Fruit fly (Drosophila melanogaster): ENCODE results near the gene RpL36.

Gene RpL36

DNA sequence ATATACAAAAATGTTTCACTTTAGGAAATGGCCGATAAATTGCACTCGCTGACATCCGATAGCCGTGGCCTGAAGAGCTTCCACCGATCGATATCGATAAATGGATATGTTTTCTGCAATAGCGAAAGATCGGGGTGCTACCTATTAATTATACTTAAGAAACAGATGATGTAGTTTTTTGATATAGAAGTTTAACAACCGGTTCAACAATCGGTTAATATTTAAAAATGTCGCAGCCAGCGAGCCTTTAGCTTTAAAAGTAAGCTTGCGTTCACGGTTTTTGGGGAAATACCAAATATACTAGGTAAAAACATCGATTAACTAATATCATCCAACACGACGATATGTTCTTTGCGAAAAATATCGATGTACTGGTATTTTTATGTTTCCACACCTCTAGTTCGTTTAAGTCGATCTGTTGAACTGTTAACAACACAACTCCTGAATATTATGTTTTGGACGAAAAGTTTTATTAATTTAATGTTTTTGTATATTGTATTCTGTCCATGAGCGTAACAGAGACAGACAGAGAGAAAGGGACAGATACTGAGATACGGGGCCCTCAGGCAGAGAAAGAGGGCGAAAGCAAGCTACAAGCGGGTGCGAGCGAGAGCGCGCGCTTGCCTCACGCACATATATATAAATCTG, 6.3 kb upstream of the RpL36 start, which contains the start of gene Dredd:
Dredd (minus strand) TSS at position 51 of the 648 bp plus-strand sequence.
- TF ChIP-seq Sin3A (optimal IDR thresholded peaks at IDR 0.05) (no peak), insv (optimal IDR thresholded peaks at IDR 0.05) (no peak), h (optimal IDR thresholded peaks at IDR 0.05) (no peak), Myc (optimal IDR thresholded peaks at IDR 0.05) (no peak), ttk (optimal IDR thresholded peaks at IDR 0.05) (no peak), psq (optimal IDR thresholded peaks at IDR 0.05) (no peak)

DNA sequence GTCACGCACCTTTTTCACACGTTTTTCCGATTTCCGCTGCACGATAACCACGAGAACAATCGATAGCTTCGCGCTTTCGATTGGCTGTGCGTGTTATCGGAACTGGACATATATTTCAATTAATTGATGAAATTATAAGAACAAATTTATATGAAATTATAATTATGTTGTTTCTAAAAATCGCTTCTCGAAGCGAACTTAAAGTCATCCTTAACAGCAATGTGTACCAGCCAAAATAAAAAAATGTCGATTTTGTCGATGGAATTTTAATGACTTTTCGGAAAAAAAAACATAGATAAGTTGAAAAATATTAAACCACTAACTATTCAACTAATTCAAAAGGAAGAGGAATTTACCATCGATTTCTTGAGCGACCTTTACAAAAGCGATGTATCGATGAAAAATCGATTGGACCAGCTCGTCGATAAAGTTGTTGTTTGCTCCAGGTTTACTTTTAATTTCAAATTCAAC, 4.1 kb downstream of the RpL36 start, which contains the start of the genes CG13364 and Hinfp:
CG13364 (minus strand) TSS at position 47 of the 471 bp plus-strand sequence.
Hinfp (plus strand) TSS at position 386 of the 471 bp plus-strand sequence.
- TF ChIP-seq insv (optimal IDR thresholded peaks at IDR 0.05) (no peak), ttk (optimal IDR thresholded peaks at IDR 0.05) (no peak), Sin3A (optimal IDR thresholded peaks at IDR 0.05) (no peak), Myc (optimal IDR thresholded peaks at IDR 0.05) (no peak), h (optimal IDR thresholded peaks at IDR 0.05) (no peak), psq (optimal IDR thresholded peaks at IDR 0.05) (no peak)

dm6 chrX:623357-623756, 5.9 kb downstream of the RpL36 start, which contains the start of gene CG13369:
Gene CG13369, plus strand, starts transcription at chrX:623468.
- TF ChIP-seq ttk (optimal IDR thresholded peaks at IDR 0.05) (no peak), insv (optimal IDR thresholded peaks at IDR 0.05) (no peak), psq (optimal IDR thresholded peaks at IDR 0.05) (no peak), h (optimal IDR thresholded peaks at IDR 0.05) (no peak), Sin3A (optimal IDR thresholded peaks at IDR 0.05) (no peak), Myc (optimal IDR thresholded peaks at IDR 0.05) (no peak)

- TF ChIP-seq psq (optimal IDR thresholded peaks at IDR 0.05) (no peak), Myc (optimal IDR thresholded peaks at IDR 0.05) (no peak), Sin3A (optimal IDR thresholded peaks at IDR 0.05) (no peak), insv (optimal IDR thresholded peaks at IDR 0.05) (no peak), h (optimal IDR thresholded peaks at IDR 0.05) (no peak), ttk (optimal IDR thresholded peaks at IDR 0.05) (no peak)
Observed at dm6 chrX:621132-621555, 8.1 kb downstream of the RpL36 start, which contains the start of the genes CG13365 and Vsp37A. Gene CG13365, minus strand, starts transcription at chrX:621215. Gene Vsp37A, plus strand, starts transcription at chrX:621530.

dm6 chrX:620102-620430, 9.2 kb downstream of the RpL36 start, which contains the start of gene spdi:
Gene spdi, minus strand, starts transcription at chrX:620195.
- TF ChIP-seq Sin3A (optimal IDR thresholded peaks at IDR 0.05) (no peak), ttk (optimal IDR thresholded peaks at IDR 0.05) (no peak), psq (optimal IDR thresholded peaks at IDR 0.05) (no peak), insv (optimal IDR thresholded peaks at IDR 0.05) (no peak), Myc (optimal IDR thresholded peaks at IDR 0.05) (no peak), h (optimal IDR thresholded peaks at IDR 0.05) (no peak)

- TF ChIP-seq ttk (optimal IDR thresholded peaks at IDR 0.05): no peak
- no peak for TF ChIP-seq Sin3A (optimal IDR thresholded peaks at IDR 0.05)
- TF ChIP-seq h (optimal IDR thresholded peaks at IDR 0.05): no peak
- TF ChIP-seq Myc (optimal IDR thresholded peaks at IDR 0.05): no peak
- TF ChIP-seq psq (optimal IDR thresholded peaks at IDR 0.05): no peak
- TF ChIP-seq insv (optimal IDR thresholded peaks at IDR 0.05): no peak
Observed at dm6 chrX:619220-620101, 9.8 kb downstream of the RpL36 start.

- TF ChIP-seq Sin3A (optimal IDR thresholded peaks at IDR 0.05) (no peak), insv (optimal IDR thresholded peaks at IDR 0.05) (no peak), Myc (optimal IDR thresholded peaks at IDR 0.05) (no peak), h (optimal IDR thresholded peaks at IDR 0.05) (no peak), ttk (optimal IDR thresholded peaks at IDR 0.05) (no peak), psq (optimal IDR thresholded peaks at IDR 0.05) (no peak)
Observed at dm6 chrX:618583-618982, 10.7 kb downstream of the RpL36 start.

DNA sequence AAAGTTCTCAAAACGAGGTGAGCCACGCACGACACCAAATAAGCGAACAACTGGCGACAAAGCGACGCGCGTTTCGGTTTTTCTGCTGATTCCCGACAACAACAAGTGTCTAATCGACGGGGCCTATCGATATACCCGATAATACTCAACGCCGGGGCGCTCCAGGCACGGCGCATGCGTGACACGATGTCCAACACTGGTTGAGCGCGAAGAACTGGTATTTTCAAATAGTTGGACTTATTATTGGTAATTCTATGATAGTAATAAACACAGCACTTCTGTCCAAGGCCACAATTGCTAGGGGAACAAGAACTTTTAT, 11.8 kb downstream of the RpL36 start:
- no peak for TF ChIP-seq Myc (optimal IDR thresholded peaks at IDR 0.05)
- TF ChIP-seq h (optimal IDR thresholded peaks at IDR 0.05): no peak
- TF ChIP-seq psq (optimal IDR thresholded peaks at IDR 0.05): no peak
- TF ChIP-seq insv (optimal IDR thresholded peaks at IDR 0.05): no peak
- TF ChIP-seq ttk (optimal IDR thresholded peaks at IDR 0.05): no peak
- TF ChIP-seq Sin3A (optimal IDR thresholded peaks at IDR 0.05): no peak

DNA sequence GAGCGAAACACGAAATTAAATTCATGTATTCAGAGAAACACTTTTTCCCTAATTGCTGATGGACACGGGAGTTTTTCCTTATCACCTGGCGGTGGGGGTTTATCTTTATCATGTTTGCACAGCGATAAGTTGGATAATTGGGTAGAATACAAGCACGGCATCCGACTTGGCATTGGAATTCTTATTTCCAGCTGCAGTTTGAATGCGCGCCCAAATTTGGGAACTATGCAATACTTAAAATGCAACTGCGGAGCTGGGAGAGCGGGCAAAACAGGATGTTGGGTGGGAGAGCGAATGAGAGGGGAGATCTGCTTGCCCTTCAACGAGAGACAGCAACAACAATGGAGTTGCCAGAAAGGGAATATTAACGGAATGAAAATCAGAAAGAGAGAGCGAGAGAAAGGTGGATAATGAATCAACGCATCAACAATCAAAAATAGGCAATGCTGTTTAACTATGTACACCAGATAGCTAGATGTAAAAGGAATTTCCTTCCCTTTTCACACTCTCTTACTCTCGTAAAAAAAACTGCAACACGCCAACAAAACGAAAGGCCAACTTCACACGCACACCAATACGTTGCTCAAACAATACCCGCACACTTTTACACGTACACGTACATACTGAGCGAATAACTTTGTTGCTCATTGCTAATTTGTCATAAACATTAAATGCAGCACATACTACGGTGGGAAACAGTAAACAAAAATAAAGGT, 12.4 kb downstream of the RpL36 start:
- TF ChIP-seq Myc (optimal IDR thresholded peaks at IDR 0.05) (no peak), Sin3A (optimal IDR thresholded peaks at IDR 0.05) (no peak)

DNA sequence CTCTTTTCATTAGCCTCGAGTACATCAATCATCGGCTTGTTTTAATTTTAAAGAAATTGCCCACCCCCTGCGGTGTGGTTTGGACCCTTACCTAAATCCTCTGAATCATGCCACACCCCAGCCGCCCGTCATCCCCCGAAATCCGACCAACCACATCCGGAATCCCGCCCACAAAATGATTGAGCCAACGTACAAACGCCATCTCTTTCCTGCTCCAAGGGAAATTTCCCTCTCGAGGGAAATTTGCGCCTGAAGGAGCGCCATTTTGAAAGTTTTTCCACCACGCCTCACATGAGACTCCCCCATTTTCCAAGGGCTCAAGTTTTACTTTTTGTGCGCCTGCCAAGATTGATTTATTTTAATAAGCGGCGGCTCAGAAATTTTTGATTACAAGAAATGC, 19.2 kb downstream of the RpL36 start:
- no peak for TF ChIP-seq ttk (optimal IDR thresholded peaks at IDR 0.05)
- no peak for TF ChIP-seq insv (optimal IDR thresholded peaks at IDR 0.05)
- TF ChIP-seq h (optimal IDR thresholded peaks at IDR 0.05): no peak
- TF ChIP-seq Sin3A (optimal IDR thresholded peaks at IDR 0.05): no peak
- TF ChIP-seq Myc (optimal IDR thresholded peaks at IDR 0.05): no peak
- TF ChIP-seq psq (optimal IDR thresholded peaks at IDR 0.05): no peak

- TF ChIP-seq insv (optimal IDR thresholded peaks at IDR 0.05) (no peak), Sin3A (optimal IDR thresholded peaks at IDR 0.05) (no peak), ttk (optimal IDR thresholded peaks at IDR 0.05) (no peak), Myc (optimal IDR thresholded peaks at IDR 0.05) (no peak), psq (optimal IDR thresholded peaks at IDR 0.05) (no peak), h (optimal IDR thresholded peaks at IDR 0.05) (no peak)
Observed at dm6 chrX:601984-602383, 27.3 kb downstream of the RpL36 start.

All from Kc167 (cell line).